Worm (Caenorhabditis elegans) whole organism, young adult: Measurements from ENCODE around the gene Y44F5A.1.

Experiments
- bed-1 ChIP-seq: fragments of 200-800 bp; sonication (Bioruptor generic); IDR thresholded peaks from 2 replicates; pipeline ENCODE4 v1.3.6; 2022; ENCODE audit warnings: missing genetic modification reagents, missing genetic modification characterization, missing compliant biosample characterization
- cebp-2 ChIP-seq: fragments of 200-800 bp; sonication (Bioruptor generic); IDR thresholded peaks from 2 replicates; pipeline ENCODE4 v1.3.6; 2022; ENCODE audit warnings: missing genetic modification characterization, missing compliant biosample characterization
- ceh-91 ChIP-seq: fragments of 200-800 bp; sonication (Bioruptor generic); IDR thresholded peaks from 2 replicates; pipeline ENCODE4 v1.3.6; 2022; ENCODE audit warnings: missing genetic modification reagents, missing genetic modification characterization, missing compliant biosample characterization
- hrde-1 ChIP-seq: sonication (generic microtip); optimal IDR thresholded peaks from 2 replicates; lab custom pipeline; 2016; ENCODE audit warnings: missing genetic modification characterization, mild to moderate bottlenecking, missing compliant biosample characterization, moderate library complexity, missing genotype, missing genetic modification reagents, borderline replicate concordance
- lsy-27 ChIP-seq: sonication (generic microtip); optimal IDR thresholded peaks from 2 replicates; lab custom pipeline; 2017; ENCODE audit warnings: missing genetic modification characterization, mild to moderate bottlenecking, missing compliant biosample characterization, antibody characterized with exemption, missing genotype, borderline replicate concordance; ENCODE audit not compliant: insufficient read depth
- mxl-1 ChIP-seq: sonication (generic microtip); optimal IDR thresholded peaks from 2 replicates; lab custom pipeline; 2016; ENCODE audit warnings: missing genetic modification characterization, missing compliant biosample characterization
- nhr-80 ChIP-seq: sonication (generic microtip); optimal IDR thresholded peaks from 2 replicates; lab custom pipeline; 2016; ENCODE audit warnings: missing genetic modification characterization, missing compliant biosample characterization
- pbrm-1 ChIP-seq: fragments of 200-800 bp; sonication (Bioruptor generic); IDR thresholded peaks from 2 replicates; pipeline ENCODE4 v1.3.6; 2022; ENCODE audit warnings: missing genetic modification reagents, missing genetic modification characterization, missing compliant biosample characterization
- pha-4 ChIP-seq: fragments of 150-350 bp; sonication (generic microtip); optimal IDR thresholded peaks from 2 replicates; lab custom pipeline; 2014; ENCODE audit warnings: missing biosample characterization, missing genetic modification reagents, missing genetic modification characterization
- unc-62 ChIP-seq: fragments of 150-350 bp; optimal IDR thresholded peaks from 2 replicates; lab custom pipeline; 2014; ENCODE audit warnings: missing biosample characterization, missing genetic modification reagents, missing genetic modification characterization

DNA sequence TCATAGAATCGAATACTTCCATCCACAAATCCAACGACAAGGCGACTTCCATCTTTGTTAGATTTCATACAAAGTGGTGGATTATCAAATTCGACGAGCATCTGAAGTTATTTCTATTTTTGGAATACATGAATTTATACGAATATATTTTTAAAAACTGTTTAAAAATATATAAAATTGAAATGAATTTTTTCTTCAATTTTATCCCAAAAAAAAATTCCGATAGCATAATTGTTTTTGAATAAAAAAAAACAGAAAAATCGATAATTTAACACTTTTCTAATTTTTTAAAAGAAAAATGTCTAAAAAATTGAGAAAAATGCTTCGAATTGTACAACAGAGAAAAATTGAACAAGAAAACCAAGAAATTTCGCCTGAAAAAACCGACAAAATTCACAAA, at the start of gene Y44F5A.1:
- TF ChIP-seq ceh-91 (no peak), cebp-2 (GFP tag; lab: Robert Waterston, UW) (no peak), mxl-1 (no peak), pbrm-1 (no peak), lsy-27 (tag; lab: Kevin White, UChicago) (no peak), bed-1 (GFP tag; lab: Robert Waterston, UW) (no peak), hrde-1 (tag; lab: Kevin White, UChicago) (no peak), nhr-80 (tag; lab: Kevin White, UChicago) (no peak), pha-4 (tag; lab: Kevin White, UChicago) (no peak), unc-62 (no peak)
